Fruit fly (Drosophila melanogaster): ENCODE data around the gene CG3164.

CG3164 gene

dm6 chr2L:158649-159257 is 28.2 kb upstream of the CG3164 start, which contains the start of the genes CG33635 and spen:
Gene CG33635 (minus strand): TSS chr2L:158664.
Gene spen (plus strand): TSS chr2L:159032.
- TF ChIP-seq CG2202 (tag; optimal IDR thresholded peaks at IDR 0.05): peak; percentile 29
- TF ChIP-seq CG32767 (GFP tag; IDR thresholded peaks at IDR 0.05): no peak
- peak; percentile 5 for TF ChIP-seq CG9727 (GFP tag; optimal IDR thresholded peaks at IDR 0.05)
- no peak for TF ChIP-seq otp (GFP tag; IDR thresholded peaks at IDR 0.05)
- peak; percentile 97 for TF ChIP-seq gfzf (GFP tag; optimal IDR thresholded peaks at IDR 0.05)
- peak in 1 of 3 experiments; percentile 37 for TF ChIP-seq Stat92E (GFP tag; optimal IDR thresholded peaks at IDR 0.05)
- no peak for TF ChIP-seq CG14441 (GFP tag; IDR thresholded peaks at IDR 0.05)
- peak; percentile 88 for TF ChIP-seq CG34376 (GFP tag; optimal IDR thresholded peaks at IDR 0.05)
- TF ChIP-seq Hand (GFP tag; optimal IDR thresholded peaks at IDR 0.05): no peak
- TF ChIP-seq CG17912 (GFP tag; optimal IDR thresholded peaks at IDR 0.05): peak; percentile 79
- TF ChIP-seq CG4328 (GFP tag; optimal IDR thresholded peaks at IDR 0.05): no peak
- TF ChIP-seq CoRest (tag; optimal IDR thresholded peaks at IDR 0.05): peak; percentile 47
- TF ChIP-seq CG11504 (tag; optimal IDR thresholded peaks at IDR 0.05): peak; percentile 62
- TF ChIP-seq Mad (GFP tag; optimal IDR thresholded peaks at IDR 0.05): no peak
- peak; percentile 22 for TF ChIP-seq Meics (GFP tag; optimal IDR thresholded peaks at IDR 0.05)
- TF ChIP-seq Dip3 (GFP tag; optimal IDR thresholded peaks at IDR 0.05): peak; percentile 10
- TF ChIP-seq Gug (GFP tag; IDR thresholded peaks at IDR 0.05): no peak
- peak; percentile 48 for TF ChIP-seq CG18599 (GFP tag; optimal IDR thresholded peaks at IDR 0.05)
- TF ChIP-seq Hey (tag; optimal IDR thresholded peaks at IDR 0.05): peak; percentile 8
- TF ChIP-seq crc (GFP tag; optimal IDR thresholded peaks at IDR 0.05): no peak
- TF ChIP-seq grau (tag; optimal IDR thresholded peaks at IDR 0.05): peak; percentile 38
- TF ChIP-seq CG10979 (tag; optimal IDR thresholded peaks at IDR 0.05): peak; percentile 26
- TF ChIP-seq repo (GFP tag; optimal IDR thresholded peaks at IDR 0.05): no peak
- peak; percentile 37 for TF ChIP-seq lilli (GFP tag; optimal IDR thresholded peaks at IDR 0.05)
- TF ChIP-seq CG7271 (tag; optimal IDR thresholded peaks at IDR 0.05): peak; percentile 74
- peak; percentile 96 for TF ChIP-seq CG9797 (GFP tag; optimal IDR thresholded peaks at IDR 0.05)
- TF ChIP-seq D19A (tag; optimal IDR thresholded peaks at IDR 0.05): peak; percentile 4
- TF ChIP-seq CG12942 (GFP tag; optimal IDR thresholded peaks at IDR 0.05): no peak
- no peak for TF ChIP-seq E2f1 (GFP tag; IDR thresholded peaks at IDR 0.05)
- TF ChIP-seq CG10147 (GFP tag; optimal IDR thresholded peaks at IDR 0.05): peak; percentile 65
- TF ChIP-seq CG3407 (GFP tag; optimal IDR thresholded peaks at IDR 0.05): peak; percentile 76
- peak; percentile 58 for TF ChIP-seq CG7987 (GFP tag; optimal IDR thresholded peaks at IDR 0.05)
- TF ChIP-seq run (tag; optimal IDR thresholded peaks at IDR 0.05): peak; percentile 66
- TF ChIP-seq CG3163 (GFP tag; optimal IDR thresholded peaks at IDR 0.05): peak; percentile 39
- peak; percentile 61 for TF ChIP-seq onecut (GFP tag; IDR thresholded peaks at IDR 0.05)
- peak; percentile 13 for TF ChIP-seq CG17568 (GFP tag; optimal IDR thresholded peaks at IDR 0.05)
- TF ChIP-seq CG14710 (tag; optimal IDR thresholded peaks at IDR 0.05): peak; percentile 75
- no peak for TF ChIP-seq gsb (GFP tag; IDR thresholded peaks at IDR 0.05)
- peak; percentile 56 for TF ChIP-seq B-H2 (GFP tag; optimal IDR thresholded peaks at IDR 0.05)
- peak; percentile 35 for TF ChIP-seq Spps (tag; optimal IDR thresholded peaks at IDR 0.05)
- peak; percentile 72 for TF ChIP-seq Ets97D (GFP tag; optimal IDR thresholded peaks at IDR 0.05)
- peak; percentile 11 for TF ChIP-seq Deaf1 (tag; optimal IDR thresholded peaks at IDR 0.05)
- no peak for TF ChIP-seq CG16779 (GFP tag; IDR thresholded peaks at IDR 0.05)
- TF ChIP-seq Fer2 (tag; optimal IDR thresholded peaks at IDR 0.05): no peak
- TF ChIP-seq Xbp1 (GFP tag; optimal IDR thresholded peaks at IDR 0.05): no peak
- TF ChIP-seq stc (GFP tag; IDR thresholded peaks at IDR 0.05): no peak
- peak; percentile 75 for TF ChIP-seq Hmr (GFP tag; optimal IDR thresholded peaks at IDR 0.05)
- no peak for TF ChIP-seq CG32772 (GFP tag; IDR thresholded peaks at IDR 0.05)
- peak; percentile 34 for TF ChIP-seq CG2120 (GFP tag; optimal IDR thresholded peaks at IDR 0.05)
- TF ChIP-seq lbe (GFP tag; optimal IDR thresholded peaks at IDR 0.05): peak; percentile 61

All from whole organism, embryonic.